Worm (Caenorhabditis elegans) whole organism, L2 larva: Measurements from ENCODE around the gene str-55.

Experiments used
- F13H6.1 ChIP-seq: sonication (generic microtip); optimal IDR thresholded peaks from 2 replicates; lab custom pipeline; 2016; ENCODE audit warnings: missing genetic modification characterization, missing compliant biosample characterization
- ama-1 ChIP-seq: fragments of 150-350 bp; optimal IDR thresholded peaks from 2 replicates; lab custom pipeline; 2018; ENCODE audit warnings: inconsistent platforms
- lsy-2 ChIP-seq, 2 experiments: fragments of 150-350 bp in 1 of 2; sonication (generic microtip) in 1 of 2; optimal IDR thresholded peaks; 2 replicates each; lab custom pipeline; 2014 to 2017; ENCODE audit warnings: missing biosample characterization in 2 of 2, missing genetic modification characterization in 2 of 2
- mab-5 ChIP-seq: fragments of 150-350 bp; optimal IDR thresholded peaks from 2 replicates; lab custom pipeline; 2014; ENCODE audit warnings: missing biosample characterization, missing genetic modification characterization
- nhr-12 ChIP-seq: fragments of 150-350 bp; optimal IDR thresholded peaks from 2 replicates; lab custom pipeline; 2014; ENCODE audit warnings: missing biosample characterization, missing genetic modification characterization
- nhr-237 ChIP-seq: fragments of 150-350 bp; optimal IDR thresholded peaks from 2 replicates; lab custom pipeline; 2014; ENCODE audit warnings: missing biosample characterization, missing genetic modification characterization
- sma-9 ChIP-seq, 2 experiments: fragments of 150-350 bp in 1 of 2; sonication (generic microtip) in 1 of 2; optimal IDR thresholded peaks; 2 replicates each; lab custom pipeline; 2014 to 2016; ENCODE audit warnings: missing genetic modification characterization in 2 of 2, mild to moderate bottlenecking in 1 of 2, missing biosample characterization in 1 of 2, missing compliant biosample characterization in 1 of 2, missing genetic modification reagents in 1 of 2, moderate library complexity in 1 of 2
- snpc-4 ChIP-seq: fragments of 150-350 bp; optimal IDR thresholded peaks from 2 replicates; lab custom pipeline; 2014; ENCODE audit warnings: missing biosample characterization, missing genetic modification characterization
- unc-55 ChIP-seq: fragments of 150-350 bp; sonication (generic microtip); optimal IDR thresholded peaks from 3 replicates; lab custom pipeline; 2014; ENCODE audit warnings: missing biosample characterization, missing genetic modification reagents, missing genetic modification characterization
- ztf-11 ChIP-seq: sonication (generic microtip); optimal IDR thresholded peaks from 2 replicates; lab custom pipeline; 2017; ENCODE audit warnings: missing biosample characterization, missing genetic modification characterization

DNA sequence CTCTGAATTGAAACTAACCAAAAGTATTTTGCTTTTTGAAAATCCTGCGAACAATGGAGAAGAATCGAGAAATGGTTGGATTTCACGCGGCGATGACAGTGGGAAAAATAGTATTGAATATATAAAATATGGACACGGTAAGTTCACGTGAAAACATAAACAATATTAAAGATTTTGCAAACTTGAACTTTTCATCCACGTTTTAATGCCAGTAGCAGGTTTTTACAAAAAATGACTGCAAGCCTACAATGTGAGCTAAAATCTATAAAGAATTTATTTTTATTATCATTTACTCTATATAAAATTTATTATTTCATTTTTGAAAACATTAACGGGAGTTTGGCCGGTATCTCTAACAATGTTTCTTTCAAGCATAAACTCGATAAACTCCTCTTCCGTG, 12.6 kb upstream of the str-55 start, which contains the start of gene F26D2.10:
- TF ChIP-seq snpc-4 (tag; lab: Kevin White, UChicago) (no peak), unc-55 (GFP tag; lab: Kevin White, UChicago) (no peak), ama-1 (lab: Kevin White, UChicago) (no peak), sma-9 (GFP tag; optimal IDR thresholded peaks at IDR 0.05; lab: Kevin White, UChicago) (no peak), sma-9 (tag; optimal IDR thresholded peaks at IDR 0.05; lab: Kevin White, UChicago) (no peak), ztf-11 (tag; lab: Kevin White, UChicago) (no peak), mab-5 (tag; lab: Kevin White, UChicago) (no peak), nhr-237 (tag; lab: Kevin White, UChicago) (no peak), nhr-12 (tag; lab: Kevin White, UChicago) (no peak), lsy-2 (tag; optimal IDR thresholded peaks at IDR 0.05; lab: Kevin White, UChicago) (no peak), F13H6.1 (no peak)
